Worm (Caenorhabditis elegans): ENCODE measurements around the gene dnj-8.

ce11 chrII:6575647-6576046 lies 22.2 kb downstream of the dnj-8 start, which contains the start of gene sra-29:
- TF ChIP-seq B0310.2 (tag; optimal IDR thresholded peaks at IDR 0.05) = no peak
- no peak for TF ChIP-seq tra-4 (tag; optimal IDR thresholded peaks at IDR 0.05)
- no peak for TF ChIP-seq ceh-13 (GFP tag; optimal IDR thresholded peaks at IDR 0.05)
- TF ChIP-seq aly-1 (tag; optimal IDR thresholded peaks at IDR 0.05) = no peak
- no peak for TF ChIP-seq hmbx-1 (tag; optimal IDR thresholded peaks at IDR 0.05)
- TF ChIP-seq scrt-1 (GFP tag; IDR thresholded peaks at IDR 0.05) = no peak
- TF ChIP-seq pes-1 (GFP tag; IDR thresholded peaks at IDR 0.05) = no peak
